Fruit fly (Drosophila melanogaster): Measurements from ENCODE around the gene CG6333.

CG6333 gene

dm6 chr3L:17532197-17532596 is 46.2 kb upstream of the CG6333 start (continued):
- no peak for TF ChIP-seq caup (GFP tag; optimal IDR thresholded peaks at IDR 0.05; ENCODE audit: severe bottlenecking)
- peak; percentile 23 for TF ChIP-seq CG18619 (GFP tag; optimal IDR thresholded peaks at IDR 0.05)
- TF ChIP-seq CG9727 (GFP tag; optimal IDR thresholded peaks at IDR 0.05) = peak; percentile 34
- TF ChIP-seq cato (GFP tag; optimal IDR thresholded peaks at IDR 0.05; ENCODE audit: borderline replicate concordance) = no peak
- peak; percentile 27 for TF ChIP-seq CG2875 (GFP tag; optimal IDR thresholded peaks at IDR 0.05)
- peak; percentile 38 for TF ChIP-seq az2 (GFP tag; optimal IDR thresholded peaks at IDR 0.05)
- no peak for TF ChIP-seq klu (GFP tag; IDR thresholded peaks at IDR 0.05)
- TF ChIP-seq otp (GFP tag; IDR thresholded peaks at IDR 0.05) = no peak
- peak; percentile 35; the same call in 1 of the 2 replicates for TF ChIP-seq CG17328 (GFP tag; IDR thresholded peaks at IDR 0.05)
- 0 out of 2 replicates have a peak, but pooled peaks have one; percentile 21 for TF ChIP-seq E2f1 (GFP tag; IDR thresholded peaks at IDR 0.05)
- peak; percentile 51; the same call in 1 of the 3 replicates for TF ChIP-seq zfh1 (GFP tag; IDR thresholded peaks at IDR 0.05)
- TF ChIP-seq Atf-2 (GFP tag; optimal IDR thresholded peaks at IDR 0.05) = no peak
- peak; percentile 10 for TF ChIP-seq CG10209 (GFP tag; optimal IDR thresholded peaks at IDR 0.05)
- peak; percentile 26 for TF ChIP-seq CG17385 (GFP tag; optimal IDR thresholded peaks at IDR 0.05)
- peak; percentile 7 for TF ChIP-seq CG17829 (tag; optimal IDR thresholded peaks at IDR 0.05)
- TF ChIP-seq HmgZ (tag; optimal IDR thresholded peaks at IDR 0.05) = no peak
- 0 out of 2 replicates have a peak, but pooled peaks have one; percentile 10 for TF ChIP-seq onecut (GFP tag; IDR thresholded peaks at IDR 0.05)
- TF ChIP-seq CG1603 (tag; optimal IDR thresholded peaks at IDR 0.05) = no peak
- peak; percentile 54 for TF ChIP-seq Oli (tag; optimal IDR thresholded peaks at IDR 0.05)
- peak; percentile 7 for TF ChIP-seq ewg (GFP tag; optimal IDR thresholded peaks at IDR 0.05)
- peak; percentile 15 for TF ChIP-seq cwo (GFP tag; optimal IDR thresholded peaks at IDR 0.05)
- peak; percentile 46; the same call in 1 of the 2 replicates for TF ChIP-seq CG32767 (GFP tag; IDR thresholded peaks at IDR 0.05)
- TF ChIP-seq CG4854 (GFP tag; optimal IDR thresholded peaks at IDR 0.05) = peak; percentile 26
- TF ChIP-seq CoRest (tag; optimal IDR thresholded peaks at IDR 0.05) = peak; percentile 42
- no peak for TF ChIP-seq CG1647 (GFP tag; optimal IDR thresholded peaks at IDR 0.05)
- peak; percentile 44 for TF ChIP-seq Asciz (GFP tag; optimal IDR thresholded peaks at IDR 0.05)

DNA sequence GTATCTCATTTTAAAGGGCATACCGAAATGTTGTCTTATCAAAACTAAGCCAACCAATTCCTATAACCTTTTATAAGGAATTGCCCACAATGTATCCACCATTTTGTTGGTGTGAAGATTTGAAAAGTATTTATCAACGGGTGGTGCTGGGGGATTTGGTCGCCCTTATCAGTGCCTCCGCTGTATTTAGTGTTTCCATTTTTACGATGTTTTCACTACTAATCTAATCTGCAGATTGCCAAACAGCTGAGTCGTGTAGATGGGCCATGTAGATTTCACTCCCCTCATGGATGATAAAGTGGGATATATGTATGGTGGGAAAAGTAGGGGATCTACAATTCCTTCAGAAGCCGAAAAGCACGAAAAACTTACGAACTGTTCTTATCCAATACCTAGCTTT is 45.4 kb upstream of the CG6333 start:
- TF ChIP-seq cato (GFP tag; optimal IDR thresholded peaks at IDR 0.05; ENCODE audit: borderline replicate concordance) (no peak), CG7372 (GFP tag; IDR thresholded peaks at IDR 0.05) (no peak), CG5180 (GFP tag; optimal IDR thresholded peaks at IDR 0.05) (peak; percentile 0), CG3163 (GFP tag; optimal IDR thresholded peaks at IDR 0.05) (no peak), sens (GFP tag) (peak; percentile 44), CG31388 (GFP tag; optimal IDR thresholded peaks at IDR 0.05) (no peak), croc (GFP tag; conservative IDR thresholded peaks at IDR 0.05) (no peak), CG6254 (GFP tag; optimal IDR thresholded peaks at IDR 0.05) (no peak), CG8281 (tag; optimal IDR thresholded peaks at IDR 0.05) (no peak), Elba2 (GFP tag; optimal IDR thresholded peaks at IDR 0.05) (no peak), btn (GFP tag; optimal IDR thresholded peaks at IDR 0.05) (no peak), CG30403 (GFP tag; optimal IDR thresholded peaks at IDR 0.05) (no peak), CG17612 (GFP tag; IDR thresholded peaks at IDR 0.05) (no peak), CG3726 (GFP tag; IDR thresholded peaks at IDR 0.05) (no peak), sqz (GFP tag; optimal IDR thresholded peaks at IDR 0.05) (no peak), ems (GFP tag; optimal IDR thresholded peaks at IDR 0.05) (no peak), CG2199 (GFP tag; IDR thresholded peaks at IDR 0.05) (no peak), CG6765 (GFP tag; optimal IDR thresholded peaks at IDR 0.05) (no peak), CG12744 (GFP tag; optimal IDR thresholded peaks at IDR 0.05) (no peak), CG9727 (GFP tag; optimal IDR thresholded peaks at IDR 0.05) (no peak), disco-r (GFP tag; optimal IDR thresholded peaks at IDR 0.05) (no peak), fd3F (GFP tag; optimal IDR thresholded peaks at IDR 0.05) (no peak), PHDP (tag; optimal IDR thresholded peaks at IDR 0.05) (peak; percentile 9), sug (tag; optimal IDR thresholded peaks at IDR 0.05) (peak; percentile 84), hb (GFP tag; IDR thresholded peaks at IDR 0.05; ENCODE audit: partially characterized antibody) (no peak), usp (GFP tag; optimal IDR thresholded peaks at IDR 0.05) (no peak), CG32532 (GFP tag; IDR thresholded peaks at IDR 0.05) (no peak)

Data from whole organism, embryonic.